Worm (Caenorhabditis elegans) whole organism, L4 larva: Measurements from ENCODE around the gene F45D3.2.

Experiments
- ceh-62 ChIP-seq: sonication (generic microtip); optimal IDR thresholded peaks from 2 replicates; lab custom pipeline; 2017; ENCODE audit warnings: missing biosample characterization, missing genetic modification characterization
- egl-27 ChIP-seq: sonication (generic microtip); optimal IDR thresholded peaks from 3 replicates; lab custom pipeline; 2017; ENCODE audit warnings: missing biosample characterization, missing genetic modification reagents, missing genetic modification characterization
- fkh-10 ChIP-seq: fragments of 150-350 bp; optimal IDR thresholded peaks from 2 replicates; lab custom pipeline; 2014; ENCODE audit warnings: missing biosample characterization, missing genetic modification reagents, missing genetic modification characterization
- unc-39 ChIP-seq: sonication (generic microtip); optimal IDR thresholded peaks from 2 replicates; lab custom pipeline; 2017; ENCODE audit warnings: missing biosample characterization, missing genetic modification characterization

DNA sequence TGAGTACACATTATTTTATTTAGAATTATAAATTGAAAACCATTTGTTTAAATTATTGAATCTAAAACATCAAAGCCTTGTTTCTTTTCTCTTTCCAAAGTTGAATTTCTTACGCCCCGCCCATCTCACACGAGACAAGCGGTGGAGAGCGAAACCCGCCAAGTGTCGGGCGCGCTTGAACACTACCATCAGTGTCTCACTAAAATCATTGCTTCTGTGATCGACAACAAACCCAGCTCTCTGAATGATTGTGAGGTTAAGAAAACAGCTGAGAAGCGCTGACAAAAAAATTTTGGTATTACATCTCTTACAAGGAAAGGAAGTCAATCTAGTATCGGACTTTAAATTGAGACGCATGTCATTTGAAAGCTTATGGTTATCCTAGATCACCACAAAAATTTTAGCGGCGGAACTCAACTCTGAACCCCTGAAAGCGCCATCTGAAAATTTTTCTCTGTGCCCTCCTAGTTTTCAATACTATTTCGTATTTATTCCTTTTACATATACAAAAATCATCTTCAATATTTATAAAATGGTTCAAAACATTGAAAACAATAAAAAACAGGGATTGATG, 49.7 kb upstream of the F45D3.2 start:
- TF ChIP-seq unc-39 (tag; lab: Kevin White, UChicago) (no peak), ceh-62 (tag; lab: Kevin White, UChicago) (no peak), fkh-10 (GFP tag; lab: Kevin White, UChicago) (no peak), egl-27 (tag; lab: Kevin White, UChicago) (no peak)
